Fruit fly (Drosophila melanogaster) whole organism, embryonic: Measurements from ENCODE around the gene Ptp10D.

Experiments
- BEAF-32 ChIP-seq: fragments of 200-800 bp; sonication (Bioruptor generic); optimal IDR thresholded peaks from 3 replicates; lab custom pipeline; 2017; ENCODE audit warnings: missing biosample characterization, missing genetic modification characterization, mild to moderate bottlenecking, moderate library complexity, missing genetic modification reagents
- CG10321 ChIP-seq: fragments of 200-800 bp; sonication (Bioruptor generic); IDR thresholded peaks from 2 replicates; pipeline ENCODE4 v1.3.6; 2022; ENCODE audit warnings: missing biosample characterization, missing genetic modification characterization
- CG10959 ChIP-seq: fragments of 200-800 bp; sonication (Bioruptor generic); IDR thresholded peaks from 2 replicates; pipeline ENCODE4 v1.3.6; 2022; ENCODE audit warnings: missing biosample characterization, missing genetic modification characterization
- CG11398 ChIP-seq: fragments of 200-800 bp; sonication (Bioruptor generic); optimal IDR thresholded peaks from 2 replicates; lab custom pipeline; 2016; ENCODE audit warnings: missing biosample characterization, missing genetic modification characterization
- CG11560 ChIP-seq: fragments of 200-800 bp; sonication (Bioruptor generic); IDR thresholded peaks from 3 replicates; pipeline ENCODE4 v1.3.6; 2022; ENCODE audit warnings: missing biosample characterization, missing genetic modification characterization
- CG11696 ChIP-seq: fragments of 200-800 bp; sonication (Bioruptor generic); IDR thresholded peaks from 2 replicates; pipeline ENCODE4 v1.3.6; 2022; ENCODE audit warnings: missing biosample characterization, missing genetic modification characterization
- CG13894 ChIP-seq: fragments of 200-800 bp; sonication (Bioruptor generic); optimal IDR thresholded peaks from 3 replicates; lab custom pipeline; 2018; ENCODE audit warnings: missing biosample characterization, mild to moderate bottlenecking, missing genetic modification characterization, moderate library complexity
- CG14667 ChIP-seq: fragments of 200-800 bp; sonication (Bioruptor generic); IDR thresholded peaks from 2 replicates; pipeline ENCODE4 v1.3.6; 2022; ENCODE audit warnings: missing biosample characterization, missing genetic modification characterization
- CG15601 ChIP-seq: fragments of 200-800 bp; sonication (Bioruptor generic); optimal IDR thresholded peaks from 3 replicates; lab custom pipeline; 2019; ENCODE audit warnings: missing biosample characterization, mild to moderate bottlenecking, missing genetic modification characterization, moderate library complexity
- CG1832 ChIP-seq: fragments of 200-800 bp; sonication (Bioruptor generic); optimal IDR thresholded peaks from 2 replicates; lab custom pipeline; 2017; ENCODE audit warnings: missing biosample characterization, mild to moderate bottlenecking, missing genetic modification characterization, inconsistent platforms
- CG2199 ChIP-seq: fragments of 200-800 bp; sonication (Bioruptor generic); IDR thresholded peaks from 3 replicates; pipeline ENCODE4 v1.3.6; 2022; ENCODE audit warnings: missing biosample characterization, missing genetic modification characterization
- CG30020 ChIP-seq: fragments of 200-800 bp; optimal IDR thresholded peaks from 2 replicates; lab custom pipeline; 2019; ENCODE audit warnings: missing biosample characterization, mild to moderate bottlenecking, missing genetic modification characterization, moderate library complexity
- CG3726 ChIP-seq: fragments of 200-800 bp; sonication (Bioruptor generic); IDR thresholded peaks from 3 replicates; pipeline ENCODE4, ENCODE4 v1.3.6; 2022; ENCODE audit warnings: missing biosample characterization, missing genetic modification characterization
- CG4820 ChIP-seq: fragments of 200-800 bp; sonication (Bioruptor generic); optimal IDR thresholded peaks from 3 replicates; lab custom pipeline; 2016; ENCODE audit warnings: missing biosample characterization, missing genetic modification characterization
- CG7745 ChIP-seq: fragments of 200-800 bp; sonication (Bioruptor generic); optimal IDR thresholded peaks from 2 replicates; lab custom pipeline; 2018; ENCODE audit warnings: missing biosample characterization, mild to moderate bottlenecking, missing genetic modification characterization, moderate library complexity
- CG7839 ChIP-seq: fragments of 200-800 bp; sonication (Bioruptor generic); optimal IDR thresholded peaks from 3 replicates; lab custom pipeline; 2018; ENCODE audit warnings: missing biosample characterization, mild to moderate bottlenecking, missing genetic modification characterization, moderate library complexity
- CG8281 ChIP-seq: fragments of 200-800 bp; sonication (Bioruptor generic); optimal IDR thresholded peaks from 2 replicates; lab custom pipeline; 2018; ENCODE audit warnings: missing biosample characterization, mild to moderate bottlenecking, missing genetic modification characterization, moderate library complexity
- CG9817 ChIP-seq: fragments of 200-800 bp; sonication (Bioruptor generic); optimal IDR thresholded peaks from 2 replicates; lab custom pipeline; 2018; ENCODE audit warnings: missing biosample characterization, mild to moderate bottlenecking, missing genetic modification characterization, moderate library complexity
- CHES-1-like ChIP-seq: fragments of 200-800 bp; sonication (Bioruptor generic); optimal IDR thresholded peaks from 2 replicates; lab custom pipeline; 2016; ENCODE audit warnings: missing biosample characterization, missing genetic modification characterization
- Doc2 ChIP-seq: fragments of 200-800 bp; sonication (Bioruptor generic); IDR thresholded peaks from 2 replicates; pipeline ENCODE4 v1.3.6; 2022; ENCODE audit warnings: missing biosample characterization, missing genetic modification characterization
- Dp ChIP-seq: fragments of 200-800 bp; sonication (Bioruptor generic); optimal IDR thresholded peaks from 2 replicates; lab custom pipeline; 2018; ENCODE audit warnings: missing biosample characterization, mild to moderate bottlenecking, missing genetic modification characterization, moderate library complexity
- GATAe ChIP-seq: fragments of 200-800 bp; sonication (Bioruptor generic); conservative IDR thresholded peaks from 2 replicates; pipeline ENCODE4 v1.3.6; 2022; ENCODE audit warnings: missing biosample characterization, missing genetic modification characterization
- Gsc ChIP-seq: fragments of 200-800 bp; sonication (Bioruptor generic); IDR thresholded peaks from 2 replicates; pipeline ENCODE4 v1.3.6; 2022; ENCODE audit warnings: missing biosample characterization, missing genetic modification characterization
- Med ChIP-seq: fragments of 200-800 bp; sonication (Bioruptor generic); peaks from one replicate; lab custom pipeline; 2016; ENCODE audit warnings: missing biosample characterization, missing genetic modification characterization, mild to moderate bottlenecking, inconsistent platforms, moderate library complexity
- NFAT ChIP-seq: fragments of 200-800 bp; sonication (Bioruptor generic); IDR thresholded peaks from 2 replicates; pipeline ENCODE4 v1.3.6; 2022; ENCODE audit warnings: missing biosample characterization, missing genetic modification characterization
- Opbp ChIP-seq: fragments of 200-800 bp; sonication (Bioruptor generic); IDR thresholded peaks from 3 replicates; pipeline ENCODE4 v1.3.6; 2022; ENCODE audit warnings: missing biosample characterization, missing genetic modification characterization; ENCODE audit not compliant: partially characterized antibody
- PHDP ChIP-seq: fragments of 200-800 bp; sonication (Bioruptor generic); optimal IDR thresholded peaks from 3 replicates; lab custom pipeline; 2018; ENCODE audit warnings: missing biosample characterization, mild to moderate bottlenecking, missing genetic modification characterization, moderate library complexity
- Pdp1 ChIP-seq, 2 experiments: fragments of 200-800 bp; sonication (Bioruptor generic); optimal IDR thresholded peaks; 3 replicates each; lab custom pipeline; 2016; ENCODE audit warnings: missing biosample characterization in 2 of 2, missing genetic modification characterization in 2 of 2, mild to moderate bottlenecking in 1 of 2, moderate library complexity in 1 of 2
- Rfx ChIP-seq: fragments of 200-800 bp; sonication (Bioruptor generic); IDR thresholded peaks from 2 replicates; pipeline ENCODE4 v1.3.6; 2022; ENCODE audit warnings: missing biosample characterization, missing genetic modification characterization
- Spps ChIP-seq: fragments of 200-800 bp; sonication (Bioruptor generic); optimal IDR thresholded peaks from 2 replicates; lab custom pipeline; 2018; ENCODE audit warnings: missing biosample characterization, mild to moderate bottlenecking, missing genetic modification characterization
- aop ChIP-seq: fragments of 200-800 bp; sonication (Bioruptor generic); IDR thresholded peaks from 2 replicates; pipeline ENCODE4 v1.3.6; 2022; ENCODE audit warnings: missing biosample characterization, missing genetic modification characterization
- bsh ChIP-seq, 2 experiments: fragments of 200-800 bp; sonication (Bioruptor generic); optimal IDR thresholded peaks; 2 replicates each; lab custom pipeline; 2017 to 2018; ENCODE audit warnings: mild to moderate bottlenecking in 2 of 2, missing biosample characterization in 2 of 2, missing genetic modification characterization in 2 of 2, moderate library complexity in 1 of 2
- crol ChIP-seq: fragments of 200-800 bp; sonication (Bioruptor generic); IDR thresholded peaks from 2 replicates; pipeline ENCODE4 v1.3.6; 2022; ENCODE audit warnings: missing biosample characterization, missing genetic modification characterization
- cwo ChIP-seq: fragments of 200-800 bp; sonication (Bioruptor generic); optimal IDR thresholded peaks from 3 replicates; lab custom pipeline; 2017; ENCODE audit warnings: missing biosample characterization, missing genetic modification characterization, mild to moderate bottlenecking, moderate library complexity, missing genetic modification reagents
- dm ChIP-seq: fragments of 200-800 bp; sonication (Bioruptor generic); optimal IDR thresholded peaks from 3 replicates; lab custom pipeline; 2016; ENCODE audit warnings: missing biosample characterization, missing genetic modification characterization
- exex ChIP-seq: fragments of 200-800 bp; sonication (Bioruptor generic); optimal IDR thresholded peaks from 4 replicates; lab custom pipeline; 2018; ENCODE audit warnings: missing biosample characterization, mild to moderate bottlenecking, missing genetic modification characterization, moderate library complexity
- ftz-f1 ChIP-seq: fragments of 200-800 bp; sonication (Bioruptor generic); optimal IDR thresholded peaks from 2 replicates; lab custom pipeline; 2016; ENCODE audit warnings: missing biosample characterization, missing genetic modification characterization
- jing ChIP-seq: fragments of 200-800 bp; sonication (Bioruptor generic); optimal IDR thresholded peaks from 2 replicates; lab custom pipeline; 2018; ENCODE audit warnings: missing biosample characterization, mild to moderate bottlenecking, missing genetic modification characterization
- klu ChIP-seq: fragments of 200-800 bp; sonication (Bioruptor generic); IDR thresholded peaks from 2 replicates; pipeline ENCODE4 v1.3.6; 2022; ENCODE audit warnings: missing biosample characterization, missing genetic modification characterization
- prd ChIP-seq, 3 experiments: fragments of >200 bp in 2 of 3; fragments of 200-800 bp in 1 of 3; sonication (Bioruptor generic) in 1 of 3; optimal IDR thresholded peaks in 2 of 3; IDR thresholded peaks in 1 of 3; 2 replicates in 2 of 3; 3 replicates in 1 of 3; pipeline versions ENCODE4 v1.3.6 to Lab custom; 2017 to 2022; ENCODE audit warnings: missing biosample characterization in 1 of 3, missing genetic modification characterization in 1 of 3
- rib ChIP-seq: fragments of 200-800 bp; sonication (Bioruptor generic); IDR thresholded peaks from 2 replicates; pipeline ENCODE4 v1.3.6; 2022; ENCODE audit warnings: missing biosample characterization, missing genetic modification characterization
- schlank ChIP-seq: fragments of 200-800 bp; sonication (Bioruptor generic); optimal IDR thresholded peaks from 2 replicates; lab custom pipeline; 2018; ENCODE audit warnings: missing biosample characterization, mild to moderate bottlenecking, missing genetic modification characterization
- scrt ChIP-seq: fragments of 200-800 bp; sonication (Bioruptor generic); optimal IDR thresholded peaks from 2 replicates; lab custom pipeline; 2018; ENCODE audit warnings: missing biosample characterization, mild to moderate bottlenecking, missing genetic modification characterization, moderate library complexity
- sens ChIP-seq: fragments of 200-800 bp; sonication (Bioruptor generic); peaks from one replicate; lab custom pipeline; 2016; ENCODE audit warnings: missing biosample characterization, missing genetic modification characterization
- sima ChIP-seq: fragments of 200-800 bp; sonication (Bioruptor generic); optimal IDR thresholded peaks from 2 replicates; lab custom pipeline; 2016; ENCODE audit warnings: missing biosample characterization, missing genetic modification characterization
- sug ChIP-seq: fragments of 200-800 bp; optimal IDR thresholded peaks from 2 replicates; lab custom pipeline; 2019; ENCODE audit warnings: missing biosample characterization, mild to moderate bottlenecking, missing genetic modification characterization, moderate library complexity
- tio ChIP-seq: fragments of 200-800 bp; sonication (Bioruptor generic); optimal IDR thresholded peaks from 2 replicates; lab custom pipeline; 2017; ENCODE audit warnings: missing biosample characterization, missing genetic modification characterization, inconsistent platforms
- twi ChIP-seq: fragments of 200-800 bp; optimal IDR thresholded peaks from 2 replicates; lab custom pipeline; 2019; ENCODE audit warnings: missing biosample characterization, mild to moderate bottlenecking, missing genetic modification characterization, moderate library complexity
- unc-4 ChIP-seq: fragments of 200-800 bp; sonication (Bioruptor generic); IDR thresholded peaks from 2 replicates; pipeline ENCODE4 v1.3.6; 2022; ENCODE audit warnings: missing biosample characterization, missing genetic modification characterization; ENCODE audit not compliant: partially characterized antibody

Gene Ptp10D

DNA sequence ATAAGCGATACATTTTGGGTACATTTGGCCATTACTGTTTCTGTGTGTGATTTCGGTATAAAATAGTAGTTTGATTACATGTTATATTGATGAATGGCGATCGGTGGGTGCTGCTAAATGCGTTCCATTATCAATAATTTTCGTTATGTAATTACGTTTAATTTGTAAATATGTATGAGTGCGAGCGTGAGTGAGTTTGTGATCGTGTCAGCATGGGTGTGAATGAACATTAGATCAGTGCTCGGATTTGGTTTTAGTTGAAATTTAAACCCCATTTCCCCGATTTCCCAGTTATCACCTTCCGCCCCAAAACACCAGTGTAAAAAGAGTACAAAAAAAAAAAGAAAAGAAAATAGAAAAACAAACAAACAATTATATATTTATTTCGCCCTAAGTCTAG is 2.2 kb upstream of the Ptp10D start:
- TF ChIP-seq exex (tag; lab: Kevin White, UChicago) (peak; percentile 31), CG8281 (tag; lab: Kevin White, UChicago) (peak; percentile 35), Med (GFP tag; lab: Kevin White, UChicago) (peak; percentile 50), tio (GFP tag; lab: Kevin White, UChicago) (no peak), sens (GFP tag; lab: Kevin White, UChicago) (peak; percentile 66), CG10959 (no peak), Pdp1 (GFP tag; optimal IDR thresholded peaks at IDR 0.05; lab: Kevin White, UChicago) (peak in 1 of 2 experiments; percentile 81)

DNA sequence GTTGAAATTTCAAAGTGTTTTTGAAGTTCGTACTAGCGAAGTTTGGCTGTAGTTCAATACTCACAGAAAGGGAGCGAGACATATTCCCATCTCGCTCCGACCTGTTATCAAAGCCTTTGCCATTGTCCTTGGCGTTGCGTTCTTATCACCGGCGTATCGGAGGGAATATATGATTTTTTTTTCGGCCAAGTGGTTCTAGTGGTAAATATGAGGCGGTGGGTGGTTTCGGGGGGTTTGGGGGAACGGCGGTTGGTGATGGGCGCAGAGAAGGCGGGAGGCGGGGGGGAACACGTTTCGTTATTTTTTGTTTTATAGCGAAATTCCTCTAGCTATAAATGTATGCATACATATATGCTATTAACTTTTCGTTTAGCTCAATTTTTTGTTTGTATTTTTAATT is 1.3 kb upstream of the Ptp10D start:
- TF ChIP-seq BEAF-32 (GFP tag; lab: Kevin White, UChicago) (no peak), Rfx (GFP tag; lab: Robert Waterston, UW) (peak; percentile 18; the same call in 1 of the 2 replicates), CG13894 (tag; lab: Kevin White, UChicago) (no peak), Opbp (GFP tag; lab: Robert Waterston, UW) (no peak), CG30020 (no peak), dm (GFP tag; lab: Kevin White, UChicago) (no peak), aop (GFP tag; lab: Robert Waterston, UW) (no peak), GATAe (GFP tag; lab: Robert Waterston, UW) (peak; percentile 77), CG11398 (GFP tag; lab: Kevin White, UChicago) (no peak), rib (GFP tag; lab: Robert Waterston, UW) (no peak), cwo (GFP tag; lab: Kevin White, UChicago) (peak; percentile 73), CG11696 (GFP tag; lab: Robert Waterston, UW) (no peak), PHDP (tag; lab: Kevin White, UChicago) (no peak), CG9817 (tag; lab: Kevin White, UChicago) (no peak), CG11560 (tag; lab: Robert Waterston, UW) (no peak), CG14667 (no peak), jing (no peak), sug (tag; lab: Kevin White, UChicago) (peak; percentile 50), klu (no peak), CG1832 (peak; percentile 26), CHES-1-like (no peak), ftz-f1 (GFP tag; lab: Kevin White, UChicago) (peak; percentile 85), schlank (no peak), twi (no peak), scrt (GFP tag; lab: Kevin White, UChicago) (no peak), sima (no peak), CG3726 (GFP tag; lab: Robert Waterston, UW) (no peak), prd (optimal IDR thresholded peaks at IDR 0.05; lab: Kevin White, UChicago) (no peak), prd (GFP tag; IDR thresholded peaks at IDR 0.05; lab: Robert Waterston, UW) (no peak), unc-4 (GFP tag; lab: Robert Waterston, UW) (no peak), CG7839 (tag; lab: Kevin White, UChicago) (no peak), NFAT (peak; percentile 20; the same call in 1 of the 2 replicates), Dp (GFP tag; lab: Kevin White, UChicago) (no peak), CG7745 (tag; lab: Kevin White, UChicago) (no peak), Gsc (GFP tag; lab: Robert Waterston, UW) (no peak), CG15601 (tag; lab: Kevin White, UChicago) (no peak), Doc2 (no peak), CG2199 (no peak), CG4820 (GFP tag; lab: Kevin White, UChicago) (no peak), crol (GFP tag; lab: Robert Waterston, UW) (peak; percentile 96), CG10321 (GFP tag; lab: Robert Waterston, UW) (no peak), Spps (tag; lab: Kevin White, UChicago) (no peak), bsh (GFP tag; optimal IDR thresholded peaks at IDR 0.05; lab: Kevin White, UChicago) (no peak)
